Worm (Caenorhabditis elegans) whole organism, L4/young adult: ENCODE data around the gene C43F9.11.

Source experiments
- W03F9.2 ChIP-seq: fragments of 150-350 bp; optimal IDR thresholded peaks from 2 replicates; lab custom pipeline; 2014; ENCODE audit warnings: missing biosample characterization, missing genetic modification characterization
- him-1 ChIP-seq: sonication (generic microtip); optimal IDR thresholded peaks from 2 replicates; lab custom pipeline; 2016; ENCODE audit warnings: missing genotype, missing genetic modification reagents, missing genetic modification characterization, missing compliant biosample characterization

- TF ChIP-seq W03F9.2 (tag; lab: Kevin White, UChicago) (no peak), him-1 (tag; lab: Kevin White, UChicago) (no peak)
These were observed 13.3 kb downstream of the C43F9.11 start for ce11 chrIV:10609920-10610319.
